Worm (Caenorhabditis elegans) whole organism, L4 larva: Measurements from ENCODE around the gene htas-1.

Experiments
- F26F4.8 ChIP-seq: fragments of 200-800 bp; sonication (Bioruptor generic); conservative IDR thresholded peaks from 2 replicates; pipeline ENCODE4 v1.3.6; 2022; ENCODE audit warnings: missing genetic modification characterization, missing compliant biosample characterization
- R02D3.7 ChIP-seq: fragments of 150-350 bp; sonication (generic microtip); optimal IDR thresholded peaks from 3 replicates; lab custom pipeline; 2014; ENCODE audit warnings: missing biosample characterization, missing genetic modification characterization
- T26A8.4 ChIP-seq: fragments of 200-800 bp; sonication (Bioruptor generic); IDR thresholded peaks from 2 replicates; pipeline ENCODE4 v1.3.6; 2022; ENCODE audit warnings: missing genetic modification characterization, missing compliant biosample characterization
- Y75B8A.6 ChIP-seq: fragments of 200-800 bp; sonication (Bioruptor generic); IDR thresholded peaks from 2 replicates; pipeline ENCODE4 v1.3.6; 2022; ENCODE audit warnings: missing genetic modification reagents, missing genetic modification characterization, missing compliant biosample characterization
- ZK546.5 ChIP-seq, 2 experiments: sonication (generic microtip); optimal IDR thresholded peaks; 2 replicates each; lab custom pipeline; 2017; ENCODE audit warnings: missing biosample characterization in 2 of 2, missing genetic modification characterization in 2 of 2
- aly-2 ChIP-seq: sonication (generic microtip); optimal IDR thresholded peaks from 2 replicates; lab custom pipeline; 2018; ENCODE audit warnings: missing biosample characterization, missing genetic modification characterization
- ama-1 ChIP-seq: fragments of 150-350 bp; optimal IDR thresholded peaks from 2 replicates; lab custom pipeline; 2014; ENCODE audit warnings: inconsistent platforms, mixed read lengths
- ceh-28 ChIP-seq: fragments of 150-350 bp; optimal IDR thresholded peaks from 2 replicates; lab custom pipeline; 2014; ENCODE audit warnings: missing biosample characterization, missing genetic modification reagents, missing genetic modification characterization
- ceh-32 ChIP-seq: sonication (generic microtip); optimal IDR thresholded peaks from 2 replicates; lab custom pipeline; 2016; ENCODE audit warnings: mild to moderate bottlenecking, missing genetic modification characterization, missing compliant biosample characterization; ENCODE audit not compliant: poor library complexity
- ceh-62 ChIP-seq: sonication (generic microtip); optimal IDR thresholded peaks from 2 replicates; lab custom pipeline; 2017; ENCODE audit warnings: missing biosample characterization, missing genetic modification characterization
- cey-2 ChIP-seq: sonication (generic microtip); optimal IDR thresholded peaks from 3 replicates; lab custom pipeline; 2017; ENCODE audit warnings: missing genetic modification characterization, mild to moderate bottlenecking, missing compliant biosample characterization, antibody characterized with exemption, borderline replicate concordance; ENCODE audit not compliant: insufficient read depth
- daf-16 ChIP-seq, 3 experiments: sonication (generic microtip); optimal IDR thresholded peaks; 2 replicates each; lab custom pipeline; 2016 to 2017; ENCODE audit warnings: missing genetic modification characterization in 3 of 3, missing genetic modification reagents in 3 of 3, mild to moderate bottlenecking in 2 of 3, missing compliant biosample characterization in 2 of 3, missing biosample characterization in 1 of 3, moderate library complexity in 1 of 3
- dmd-6 ChIP-seq: fragments of 200-800 bp; sonication (Bioruptor generic); IDR thresholded peaks from 2 replicates; pipeline ENCODE4 v1.3.6; 2022; ENCODE audit warnings: missing genetic modification reagents, missing genetic modification characterization, missing compliant biosample characterization
- dve-1 ChIP-seq: sonication (generic microtip); optimal IDR thresholded peaks from 2 replicates; lab custom pipeline; 2017; ENCODE audit warnings: antibody characterized with exemption, mild to moderate bottlenecking, missing genetic modification characterization, missing compliant biosample characterization; ENCODE audit not compliant: insufficient read depth
- egl-27 ChIP-seq: sonication (generic microtip); optimal IDR thresholded peaks from 3 replicates; lab custom pipeline; 2017; ENCODE audit warnings: missing biosample characterization, missing genetic modification reagents, missing genetic modification characterization
- egl-43 ChIP-seq: fragments of 200-800 bp; sonication (Bioruptor generic); IDR thresholded peaks from 2 replicates; pipeline ENCODE4 v1.3.6; 2022; ENCODE audit warnings: missing genetic modification reagents, missing genetic modification characterization, missing compliant biosample characterization
- gei-8 ChIP-seq: fragments of 200-800 bp; sonication (Bioruptor generic); optimal IDR thresholded peaks from 2 replicates; lab custom pipeline; 2018; ENCODE audit warnings: mild to moderate bottlenecking, missing genetic modification characterization, missing compliant biosample characterization
- hif-1 ChIP-seq, 2 experiments: sonication (generic microtip); optimal IDR thresholded peaks; 2 replicates each; lab custom pipeline; 2016 to 2017; ENCODE audit warnings: missing compliant biosample characterization in 2 of 2, missing genetic modification characterization in 2 of 2, missing genetic modification reagents in 2 of 2, missing genotype in 2 of 2, mild to moderate bottlenecking in 1 of 2
- hlh-30 ChIP-seq: sonication (generic microtip); optimal IDR thresholded peaks from 2 replicates; lab custom pipeline; 2017; ENCODE audit warnings: antibody characterized with exemption, mild to moderate bottlenecking, missing genetic modification characterization, missing compliant biosample characterization; ENCODE audit not compliant: insufficient read depth
- lim-7 ChIP-seq: fragments of 200-800 bp; sonication (Bioruptor generic); IDR thresholded peaks from 2 replicates; pipeline ENCODE4 v1.3.6; 2022; ENCODE audit warnings: missing genetic modification characterization, missing compliant biosample characterization
- lsy-2 ChIP-seq, 2 experiments: fragments of 150-350 bp in 1 of 2; sonication (generic microtip) in 1 of 2; optimal IDR thresholded peaks; 2 replicates each; lab custom pipeline; 2014 to 2017; ENCODE audit warnings: missing biosample characterization in 2 of 2, missing genetic modification characterization in 2 of 2
- mdt-29 ChIP-seq: fragments of 200-800 bp; sonication (Bioruptor generic); IDR thresholded peaks from 2 replicates; pipeline ENCODE4 v1.3.6; 2022; ENCODE audit warnings: missing genetic modification reagents, missing genetic modification characterization, missing compliant biosample characterization
- mes-2 ChIP-seq: sonication (generic microtip); optimal IDR thresholded peaks from 2 replicates; lab custom pipeline; 2016; ENCODE audit warnings: missing genotype, mild to moderate bottlenecking, missing genetic modification characterization, missing compliant biosample characterization; ENCODE audit not compliant: poor library complexity, severe bottlenecking
- mxl-3 ChIP-seq: fragments of 200-800 bp; sonication (Bioruptor generic); optimal IDR thresholded peaks from 2 replicates; lab custom pipeline; 2018; ENCODE audit warnings: mild to moderate bottlenecking, missing genetic modification characterization, missing compliant biosample characterization
- nhr-102 ChIP-seq: sonication (generic microtip); optimal IDR thresholded peaks from 2 replicates; lab custom pipeline; 2016; ENCODE audit warnings: mild to moderate bottlenecking, missing genetic modification characterization, moderate library complexity, missing compliant biosample characterization
- nhr-11 ChIP-seq: fragments of 150-350 bp; optimal IDR thresholded peaks from 2 replicates; lab custom pipeline; 2014; ENCODE audit warnings: missing biosample characterization, missing genetic modification characterization
- nhr-237 ChIP-seq: sonication (generic microtip); optimal IDR thresholded peaks from 2 replicates; lab custom pipeline; 2017; ENCODE audit warnings: missing biosample characterization, missing genetic modification characterization
- nhr-28 ChIP-seq: fragments of 150-350 bp; optimal IDR thresholded peaks from 2 replicates; lab custom pipeline; 2014; ENCODE audit warnings: missing biosample characterization, missing genetic modification characterization
- nhr-48 ChIP-seq: sonication (generic microtip); optimal IDR thresholded peaks from 2 replicates; lab custom pipeline; 2016; ENCODE audit warnings: mild to moderate bottlenecking, missing genetic modification characterization, missing compliant biosample characterization
- nhr-76 ChIP-seq: fragments of 150-350 bp; optimal IDR thresholded peaks from 2 replicates; lab custom pipeline; 2014; ENCODE audit warnings: missing biosample characterization, missing genetic modification characterization
- rbr-2 ChIP-seq: sonication (generic microtip); optimal IDR thresholded peaks from 2 replicates; lab custom pipeline; 2016; ENCODE audit warnings: missing genotype, missing genetic modification characterization, missing compliant biosample characterization
- sdz-12 ChIP-seq: fragments of 200-800 bp; sonication (Bioruptor generic); optimal IDR thresholded peaks from 2 replicates; lab custom pipeline; 2018; ENCODE audit warnings: mild to moderate bottlenecking, missing genetic modification characterization, missing compliant biosample characterization
- snpc-1.2 ChIP-seq: fragments of 200-800 bp; sonication (Bioruptor generic); IDR thresholded peaks from 2 replicates; pipeline ENCODE4 v1.3.6; 2022; ENCODE audit warnings: missing genetic modification reagents, missing genetic modification characterization, missing compliant biosample characterization
- spr-1 ChIP-seq: sonication (generic microtip); optimal IDR thresholded peaks from 2 replicates; lab custom pipeline; 2016; ENCODE audit warnings: mild to moderate bottlenecking, missing genetic modification characterization, missing compliant biosample characterization
- tag-97 ChIP-seq: fragments of 200-800 bp; sonication (Bioruptor generic); IDR thresholded peaks from 2 replicates; pipeline ENCODE4 v1.3.6; 2022; ENCODE audit warnings: missing genetic modification characterization, missing compliant biosample characterization
- zfp-2 ChIP-seq: sonication (generic microtip); optimal IDR thresholded peaks from 2 replicates; lab custom pipeline; 2016; ENCODE audit warnings: mild to moderate bottlenecking, missing genetic modification characterization, missing compliant biosample characterization
- zfp-3 ChIP-seq: fragments of 200-800 bp; sonication (Bioruptor generic); conservative IDR thresholded peaks from 2 replicates; pipeline ENCODE4 v1.3.6; 2022; ENCODE audit warnings: missing genetic modification reagents, missing genetic modification characterization, missing compliant biosample characterization
- zip-2 ChIP-seq: fragments of 150-350 bp; optimal IDR thresholded peaks from 2 replicates; lab custom pipeline; 2014; ENCODE audit warnings: missing biosample characterization, missing genetic modification characterization
- ztf-11 ChIP-seq: fragments of 150-350 bp; optimal IDR thresholded peaks from 2 replicates; lab custom pipeline; 2014; ENCODE audit warnings: missing biosample characterization, missing genetic modification characterization
- ztf-7 ChIP-seq: fragments of 150-350 bp; optimal IDR thresholded peaks from 2 replicates; lab custom pipeline; 2014; ENCODE audit warnings: missing biosample characterization, missing genetic modification characterization

The htas-1 gene

DNA sequence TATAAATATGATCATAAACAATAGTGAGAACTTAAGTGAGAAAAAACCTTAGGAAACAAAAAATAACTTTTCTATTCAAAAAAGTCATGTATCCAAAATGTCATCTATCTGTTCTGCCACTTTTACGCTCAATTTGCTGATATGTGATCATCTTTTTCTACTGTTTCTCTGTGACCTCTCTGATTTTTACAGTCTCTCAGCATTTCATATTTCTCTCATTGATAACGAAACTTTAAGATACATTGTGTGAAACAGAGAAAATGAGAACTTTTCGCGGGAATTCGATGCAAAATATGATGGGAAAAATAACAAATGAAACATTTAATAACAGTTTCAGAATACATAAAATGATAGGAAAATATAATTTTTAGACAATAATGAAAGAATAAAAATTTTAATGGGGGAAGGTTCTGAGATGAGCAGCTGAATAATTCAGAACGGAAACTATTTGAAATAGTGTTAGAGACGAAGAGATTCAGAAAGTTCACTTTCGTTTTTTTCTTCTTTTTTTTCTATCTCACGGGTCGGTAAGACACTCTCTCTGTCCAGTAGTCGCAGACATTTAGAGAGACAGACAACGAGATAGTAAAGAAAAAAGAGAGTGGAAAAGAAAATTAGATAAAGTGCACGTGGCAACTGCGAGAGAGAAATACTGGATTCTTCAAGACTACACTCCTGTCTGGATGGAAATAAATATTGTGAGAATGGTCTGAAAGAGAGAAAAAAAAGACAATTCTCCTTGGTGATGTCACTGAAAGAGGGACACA is 5.9 kb downstream of the htas-1 start (continued):
- TF ChIP-seq ceh-28 (tag; lab: Kevin White, UChicago), result no peak
- TF ChIP-seq daf-16 (GFP tag; optimal IDR thresholded peaks at IDR 0.05; lab: Kevin White, UChicago), result peak in 1 of 2 experiments; percentile 46
- peak; percentile 76 for TF ChIP-seq daf-16 (tag; optimal IDR thresholded peaks at IDR 0.05; lab: Kevin White, UChicago)
- peak; percentile 89 for TF ChIP-seq nhr-28 (tag; lab: Kevin White, UChicago)
- TF ChIP-seq Y75B8A.6, result no peak
- no peak for TF ChIP-seq lim-7 (GFP tag; lab: Robert Waterston, UW)
- no peak for TF ChIP-seq ama-1 (lab: Kevin White, UChicago)
- TF ChIP-seq hlh-30, result peak; percentile 95
- no peak for TF ChIP-seq cey-2 (tag; lab: Kevin White, UChicago)
- TF ChIP-seq ztf-11 (tag; lab: Kevin White, UChicago), result no peak
- no peak for TF ChIP-seq sdz-12 (GFP tag; lab: Kevin White, UChicago)
- peak; percentile 93 for TF ChIP-seq mxl-3 (GFP tag; lab: Kevin White, UChicago)
- TF ChIP-seq gei-8, result no peak
- TF ChIP-seq rbr-2 (tag; lab: Kevin White, UChicago), result peak; percentile 67
- TF ChIP-seq spr-1 (tag; lab: Kevin White, UChicago), result peak; percentile 17
- no peak for TF ChIP-seq zip-2 (tag; lab: Kevin White, UChicago)
- peak; percentile 41 for TF ChIP-seq mes-2 (tag; lab: Kevin White, UChicago)
- no peak for TF ChIP-seq tag-97 (GFP tag; lab: Robert Waterston, UW)
- TF ChIP-seq nhr-11 (tag; lab: Kevin White, UChicago), result peak; percentile 62
- TF ChIP-seq nhr-76 (tag; lab: Kevin White, UChicago), result no peak
- no peak for TF ChIP-seq ZK546.5 (tag; optimal IDR thresholded peaks at IDR 0.05; lab: Kevin White, UChicago)
- TF ChIP-seq ceh-62 (tag; lab: Kevin White, UChicago), result no peak
- TF ChIP-seq T26A8.4 (GFP tag; lab: Robert Waterston, UW), result peak; percentile 49; the same call in 1 of the 2 replicates
- TF ChIP-seq zfp-2 (tag; lab: Kevin White, UChicago), result no peak
- no peak for TF ChIP-seq egl-27 (tag; lab: Kevin White, UChicago)
- TF ChIP-seq nhr-237 (tag; lab: Kevin White, UChicago), result no peak
- no peak for TF ChIP-seq nhr-102 (tag; lab: Kevin White, UChicago)
- TF ChIP-seq lsy-2 (tag; optimal IDR thresholded peaks at IDR 0.05; lab: Kevin White, UChicago), result peak; percentile 9 to 84
- no peak for TF ChIP-seq ceh-32 (tag; lab: Kevin White, UChicago)
- TF ChIP-seq egl-43 (GFP tag; lab: Robert Waterston, UW), result no peak
- peak; percentile 85 for TF ChIP-seq nhr-48 (tag; lab: Kevin White, UChicago)
- TF ChIP-seq hif-1 (tag; optimal IDR thresholded peaks at IDR 0.05; lab: Kevin White, UChicago), result peak in 1 of 2 experiments; percentile 81
- TF ChIP-seq ztf-7 (tag; lab: Kevin White, UChicago), result no peak
- peak; percentile 92 for TF ChIP-seq dmd-6 (GFP tag; lab: Robert Waterston, UW)
- no peak for TF ChIP-seq snpc-1.2
- peak; percentile 74 for TF ChIP-seq dve-1 (tag; lab: Kevin White, UChicago)
- no peak for TF ChIP-seq aly-2
- TF ChIP-seq mdt-29 (GFP tag; lab: Robert Waterston, UW), result no peak
- no peak for TF ChIP-seq R02D3.7 (tag; lab: Kevin White, UChicago)
- no peak for TF ChIP-seq F26F4.8
- no peak for TF ChIP-seq zfp-3
